Fruit fly (Drosophila melanogaster) whole organism, embryonic: ENCODE results near the gene TwdlV.

Experiments used
- Asciz ChIP-seq: fragments of 200-800 bp; sonication (Bioruptor generic); optimal IDR thresholded peaks from 2 replicates; lab custom pipeline; 2017; ENCODE audit warnings: missing biosample characterization, mild to moderate bottlenecking, missing genetic modification characterization, missing genetic modification reagents
- B-H1 ChIP-seq: fragments of 200-800 bp; sonication (Bioruptor generic); IDR thresholded peaks from 3 replicates; pipeline ENCODE4 v1.3.6; 2022; ENCODE audit warnings: missing biosample characterization, missing genetic modification characterization
- Bgb ChIP-seq: fragments of 200-800 bp; sonication (Bioruptor generic); IDR thresholded peaks from 2 replicates; pipeline ENCODE4 v1.3.6; 2022; ENCODE audit warnings: missing biosample characterization, missing genetic modification characterization; ENCODE audit not compliant: partially characterized antibody
- CG10147 ChIP-seq: fragments of 200-800 bp; sonication (Bioruptor generic); optimal IDR thresholded peaks from 2 replicates; lab custom pipeline; 2019; ENCODE audit warnings: missing biosample characterization, mild to moderate bottlenecking, missing genetic modification characterization, moderate library complexity
- CG1024 ChIP-seq: fragments of 200-800 bp; sonication (Bioruptor generic); IDR thresholded peaks from 2 replicates; pipeline ENCODE4 v1.3.6; 2022; ENCODE audit warnings: missing biosample characterization, missing genetic modification characterization
- CG10543 ChIP-seq: fragments of 200-800 bp; sonication (Bioruptor generic); optimal IDR thresholded peaks from 3 replicates; lab custom pipeline; 2017; ENCODE audit warnings: missing biosample characterization, mild to moderate bottlenecking, missing genetic modification characterization, moderate library complexity
- CG10979 ChIP-seq: fragments of 200-800 bp; sonication (Bioruptor generic); optimal IDR thresholded peaks from 2 replicates; lab custom pipeline; 2018; ENCODE audit warnings: missing biosample characterization, mild to moderate bottlenecking, missing genetic modification characterization, moderate library complexity
- CG1233 ChIP-seq: fragments of 200-800 bp; sonication (Bioruptor generic); optimal IDR thresholded peaks from 4 replicates; lab custom pipeline; 2018; ENCODE audit warnings: missing biosample characterization, mild to moderate bottlenecking, missing genetic modification characterization
- CG12391 ChIP-seq: fragments of 200-800 bp; sonication (Bioruptor generic); optimal IDR thresholded peaks from 3 replicates; lab custom pipeline; 2018; ENCODE audit warnings: missing biosample characterization, mild to moderate bottlenecking, missing genetic modification characterization, moderate library complexity
- CG12659 ChIP-seq: fragments of 200-800 bp; sonication (Bioruptor generic); optimal IDR thresholded peaks from 3 replicates; lab custom pipeline; 2017; ENCODE audit warnings: mild to moderate bottlenecking, missing biosample characterization, missing genetic modification reagents, missing genetic modification characterization
- CG13775 ChIP-seq: fragments of 200-800 bp; sonication (Bioruptor generic); optimal IDR thresholded peaks from 3 replicates; lab custom pipeline; 2017; ENCODE audit warnings: missing biosample characterization, mild to moderate bottlenecking, missing genetic modification characterization
- CG14860 ChIP-seq: fragments of 200-800 bp; sonication (Bioruptor generic); IDR thresholded peaks from 3 replicates; pipeline ENCODE4 v1.3.6; 2022; ENCODE audit warnings: missing biosample characterization, missing genetic modification characterization; ENCODE audit not compliant: partially characterized antibody
- CG17385 ChIP-seq: fragments of 200-800 bp; sonication (Bioruptor generic); optimal IDR thresholded peaks from 3 replicates; lab custom pipeline; 2018; ENCODE audit warnings: missing biosample characterization, mild to moderate bottlenecking, missing genetic modification characterization
- CG17802 ChIP-seq: fragments of 200-800 bp; sonication (Bioruptor generic); optimal IDR thresholded peaks from 2 replicates; lab custom pipeline; 2018; ENCODE audit warnings: missing biosample characterization, mild to moderate bottlenecking, missing genetic modification characterization, moderate library complexity
- CG2120 ChIP-seq: fragments of 200-800 bp; sonication (Bioruptor generic); optimal IDR thresholded peaks from 3 replicates; lab custom pipeline; 2016; ENCODE audit warnings: missing biosample characterization, missing genetic modification characterization
- CG30020 ChIP-seq: fragments of 200-800 bp; optimal IDR thresholded peaks from 2 replicates; lab custom pipeline; 2019; ENCODE audit warnings: missing biosample characterization, mild to moderate bottlenecking, missing genetic modification characterization, moderate library complexity
- CG31224 ChIP-seq: fragments of 200-800 bp; sonication (Bioruptor generic); IDR thresholded peaks from 2 replicates; pipeline ENCODE4 v1.3.6; 2022; ENCODE audit warnings: missing biosample characterization, missing genetic modification characterization
- CG3847 ChIP-seq: fragments of 200-800 bp; sonication (Bioruptor generic); IDR thresholded peaks from 2 replicates; pipeline ENCODE4 v1.3.6; 2022; ENCODE audit warnings: missing biosample characterization, missing genetic modification characterization
- CG4854 ChIP-seq: fragments of 200-800 bp; sonication (Bioruptor generic); optimal IDR thresholded peaks from 2 replicates; lab custom pipeline; 2016; ENCODE audit warnings: missing biosample characterization, missing genetic modification characterization, inconsistent platforms
- CG7839 ChIP-seq: fragments of 200-800 bp; sonication (Bioruptor generic); optimal IDR thresholded peaks from 3 replicates; lab custom pipeline; 2018; ENCODE audit warnings: missing biosample characterization, mild to moderate bottlenecking, missing genetic modification characterization, moderate library complexity
- CG8388 ChIP-seq: fragments of 200-800 bp; sonication (Bioruptor generic); optimal IDR thresholded peaks from 2 replicates; lab custom pipeline; 2019; ENCODE audit warnings: missing biosample characterization, mild to moderate bottlenecking, missing genetic modification characterization, moderate library complexity
- CG8478 ChIP-seq: fragments of >200 bp; optimal IDR thresholded peaks from 2 replicates; lab custom pipeline; 2018
- CG9727 ChIP-seq: fragments of 200-800 bp; sonication (Bioruptor generic); optimal IDR thresholded peaks from 3 replicates; lab custom pipeline; 2017; ENCODE audit warnings: missing biosample characterization, mild to moderate bottlenecking, missing genetic modification characterization
- CG9817 ChIP-seq: fragments of 200-800 bp; sonication (Bioruptor generic); optimal IDR thresholded peaks from 2 replicates; lab custom pipeline; 2018; ENCODE audit warnings: missing biosample characterization, mild to moderate bottlenecking, missing genetic modification characterization, moderate library complexity
- Dek ChIP-seq: fragments of 200-800 bp; sonication (Bioruptor generic); optimal IDR thresholded peaks from 3 replicates; lab custom pipeline; 2019; ENCODE audit warnings: missing biosample characterization, mild to moderate bottlenecking, missing genetic modification characterization, moderate library complexity
- HmgZ ChIP-seq: fragments of 200-800 bp; sonication (Bioruptor generic); optimal IDR thresholded peaks from 2 replicates; lab custom pipeline; 2018; ENCODE audit warnings: missing biosample characterization, mild to moderate bottlenecking, missing genetic modification characterization
- Lpt ChIP-seq: fragments of >200 bp; optimal IDR thresholded peaks from 2 replicates; lab custom pipeline; 2018; ENCODE audit warnings: missing biosample characterization, missing genetic modification characterization
- MBD-R2 ChIP-seq: fragments of 200-800 bp; sonication (Bioruptor generic); IDR thresholded peaks from 2 replicates; pipeline ENCODE4 v1.3.6; 2022; ENCODE audit warnings: missing biosample characterization, missing genetic modification characterization
- NFAT ChIP-seq: fragments of 200-800 bp; sonication (Bioruptor generic); IDR thresholded peaks from 2 replicates; pipeline ENCODE4 v1.3.6; 2022; ENCODE audit warnings: missing biosample characterization, missing genetic modification characterization
- Scr ChIP-seq: fragments of 200-800 bp; sonication (Bioruptor generic); IDR thresholded peaks from 2 replicates; pipeline ENCODE4 v1.3.6; 2022; ENCODE audit warnings: missing biosample characterization, missing genetic modification characterization; ENCODE audit not compliant: partially characterized antibody
- Sry-δ ChIP-seq: fragments of 200-800 bp; sonication (Bioruptor generic); optimal IDR thresholded peaks from 2 replicates; lab custom pipeline; 2016; ENCODE audit warnings: missing biosample characterization, missing genetic modification characterization
- cato ChIP-seq: fragments of 200-800 bp; sonication (Bioruptor generic); optimal IDR thresholded peaks from 2 replicates; lab custom pipeline; 2016; ENCODE audit warnings: missing biosample characterization, missing genetic modification characterization, borderline replicate concordance
- cwo ChIP-seq: fragments of 200-800 bp; sonication (Bioruptor generic); optimal IDR thresholded peaks from 3 replicates; lab custom pipeline; 2017; ENCODE audit warnings: missing biosample characterization, missing genetic modification characterization, mild to moderate bottlenecking, moderate library complexity, missing genetic modification reagents
- da ChIP-seq: fragments of 200-800 bp; sonication (Bioruptor generic); optimal IDR thresholded peaks from 2 replicates; lab custom pipeline; 2016; ENCODE audit warnings: missing biosample characterization, missing genetic modification characterization
- esg ChIP-seq: fragments of 200-800 bp; sonication (Bioruptor generic); conservative IDR thresholded peaks from 2 replicates; pipeline ENCODE4 v1.3.6; 2022; ENCODE audit warnings: missing biosample characterization, missing genetic modification characterization
- fd3F ChIP-seq: fragments of 200-800 bp; sonication (Bioruptor generic); optimal IDR thresholded peaks from 2 replicates; lab custom pipeline; 2018; ENCODE audit warnings: missing biosample characterization, mild to moderate bottlenecking, missing genetic modification characterization, moderate library complexity
- gcm ChIP-seq: fragments of 200-800 bp; sonication (Bioruptor generic); optimal IDR thresholded peaks from 2 replicates; lab custom pipeline; 2019; ENCODE audit warnings: missing biosample characterization, mild to moderate bottlenecking, missing genetic modification characterization, moderate library complexity
- ken ChIP-seq: fragments of 200-800 bp; sonication (Bioruptor generic); IDR thresholded peaks from 3 replicates; pipeline ENCODE4 v1.3.6; 2022; ENCODE audit warnings: missing biosample characterization, missing genetic modification characterization
- klu ChIP-seq: fragments of 200-800 bp; sonication (Bioruptor generic); IDR thresholded peaks from 2 replicates; pipeline ENCODE4 v1.3.6; 2022; ENCODE audit warnings: missing biosample characterization, missing genetic modification characterization
- lola ChIP-seq, 3 experiments: fragments of >200 bp in 2 of 3; fragments of 200-800 bp in 1 of 3; sonication (Bioruptor generic) in 1 of 3; optimal IDR thresholded peaks; 2 replicates each; lab custom pipeline; 2017 to 2019; ENCODE audit warnings: missing biosample characterization in 3 of 3, missing genetic modification characterization in 3 of 3, mild to moderate bottlenecking in 1 of 3, moderate library complexity in 1 of 3
- otp ChIP-seq: fragments of 200-800 bp; sonication (Bioruptor generic); IDR thresholded peaks from 3 replicates; pipeline ENCODE4, ENCODE4 v1.3.6; 2022; ENCODE audit warnings: missing biosample characterization, missing genetic modification characterization
- p53 ChIP-seq: fragments of 200-800 bp; sonication (Bioruptor generic); optimal IDR thresholded peaks from 2 replicates; lab custom pipeline; 2016; ENCODE audit warnings: missing biosample characterization, missing genetic modification characterization
- pb ChIP-seq: fragments of 200-800 bp; sonication (Bioruptor generic); optimal IDR thresholded peaks from 3 replicates; lab custom pipeline; 2016; ENCODE audit warnings: missing biosample characterization, missing genetic modification characterization
- run ChIP-seq: fragments of 200-800 bp; sonication (Bioruptor generic); optimal IDR thresholded peaks from 3 replicates; lab custom pipeline; 2018; ENCODE audit warnings: missing biosample characterization, mild to moderate bottlenecking, missing genetic modification characterization
- trem ChIP-seq: fragments of 200-800 bp; optimal IDR thresholded peaks from 3 replicates; lab custom pipeline; 2019; ENCODE audit warnings: missing biosample characterization, mild to moderate bottlenecking, missing genetic modification characterization, moderate library complexity
- trh ChIP-seq: fragments of 200-800 bp; sonication (Bioruptor generic); optimal IDR thresholded peaks from 2 replicates; lab custom pipeline; 2016; ENCODE audit warnings: missing biosample characterization, missing genetic modification characterization
- unc-4 ChIP-seq: fragments of 200-800 bp; sonication (Bioruptor generic); IDR thresholded peaks from 2 replicates; pipeline ENCODE4 v1.3.6; 2022; ENCODE audit warnings: missing biosample characterization, missing genetic modification characterization; ENCODE audit not compliant: partially characterized antibody
- z ChIP-seq: fragments of 200-800 bp; sonication (Bioruptor generic); IDR thresholded peaks from 3 replicates; pipeline ENCODE4 v1.3.6; 2022; ENCODE audit warnings: missing biosample characterization, missing genetic modification characterization

TwdlV gene

DNA sequence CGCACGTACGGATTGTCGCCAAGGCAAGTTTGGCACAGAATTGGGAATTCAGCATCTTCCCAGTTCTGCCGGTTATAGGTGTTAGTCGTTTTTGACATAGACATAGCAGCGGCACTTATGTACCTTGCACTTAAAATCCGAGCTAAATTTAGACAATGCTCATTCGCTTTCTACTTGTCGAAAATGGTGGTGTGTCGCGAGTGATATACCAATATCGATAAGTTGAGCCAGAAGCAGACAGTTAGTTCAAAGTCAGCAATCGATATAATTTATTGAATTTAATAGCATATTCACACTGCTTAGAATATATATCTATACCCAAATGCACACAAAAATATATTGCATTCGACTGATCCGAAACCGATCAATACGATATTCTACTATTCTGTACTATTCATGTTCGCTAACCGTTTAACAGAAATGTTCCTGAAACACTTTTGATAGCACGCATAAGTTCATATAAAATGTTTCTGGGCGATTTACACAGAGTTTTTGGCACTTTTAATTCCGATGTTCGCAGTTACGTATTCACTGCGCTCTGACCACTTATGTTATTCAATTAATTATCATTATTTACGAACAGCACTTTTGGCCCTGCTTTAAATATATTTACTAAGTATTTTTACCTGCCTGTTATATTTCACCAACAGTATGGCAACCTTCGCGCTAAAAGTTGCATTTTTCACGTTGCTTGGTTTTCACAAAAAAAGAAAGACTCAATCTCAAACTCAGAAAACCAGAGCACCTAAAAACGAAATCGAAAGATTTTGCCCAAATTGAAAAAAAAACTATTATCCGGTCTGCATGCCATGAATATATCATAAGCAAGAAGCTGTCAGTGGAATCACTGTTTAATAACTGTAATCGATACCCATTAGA is 22.1 kb upstream of the TwdlV start, which contains the start of gene CG14641 (continued):
- no peak for TF ChIP-seq CG4854 (GFP tag; lab: Kevin White, UChicago)
- no peak for TF ChIP-seq CG10147 (GFP tag; lab: Kevin White, UChicago)
- TF ChIP-seq CG10979 (tag; lab: Kevin White, UChicago), result no peak
- TF ChIP-seq Sry-δ (GFP tag; lab: Kevin White, UChicago), result peak; percentile 73
- no peak for TF ChIP-seq NFAT (GFP tag; lab: Robert Waterston, UW)
- TF ChIP-seq Dek (tag; lab: Kevin White, UChicago), result no peak
- no peak for TF ChIP-seq B-H1 (GFP tag; lab: Robert Waterston, UW)
- peak; percentile 55; the same call in 1 of the 2 replicates for TF ChIP-seq Bgb (GFP tag; lab: Robert Waterston, UW)
- TF ChIP-seq HmgZ (tag; lab: Kevin White, UChicago), result no peak
- peak; percentile 95 for TF ChIP-seq CG30020 (tag; lab: Kevin White, UChicago)
- TF ChIP-seq klu (GFP tag; lab: Robert Waterston, UW), result no peak
- TF ChIP-seq CG8478 (lab: Kevin White, UChicago), result no peak
- TF ChIP-seq cwo, result no peak
- no peak for TF ChIP-seq CG12391
- peak; percentile 7 for TF ChIP-seq CG7839 (tag; lab: Kevin White, UChicago)
- no peak for TF ChIP-seq trem (tag; lab: Kevin White, UChicago)
- peak; percentile 29 for TF ChIP-seq CG13775
- TF ChIP-seq da, result no peak
- no peak for TF ChIP-seq gcm (GFP tag; lab: Kevin White, UChicago)
- TF ChIP-seq CG1233 (GFP tag; lab: Kevin White, UChicago), result no peak
- no peak for TF ChIP-seq otp
- no peak for TF ChIP-seq CG8388
- no peak for TF ChIP-seq CG31224 (GFP tag; lab: Robert Waterston, UW)
- TF ChIP-seq CG10543, result no peak
- TF ChIP-seq MBD-R2 (GFP tag; lab: Robert Waterston, UW), result peak; percentile 37
- TF ChIP-seq unc-4, result no peak
- no peak for TF ChIP-seq CG2120
- TF ChIP-seq run (tag; lab: Kevin White, UChicago), result no peak
- peak; percentile 85 for TF ChIP-seq CG17802 (tag; lab: Kevin White, UChicago)
- no peak for TF ChIP-seq ken (GFP tag; lab: Robert Waterston, UW)
- TF ChIP-seq lola (GFP tag; optimal IDR thresholded peaks at IDR 0.05; lab: Kevin White, UChicago), result peak in 2 of 3 experiments; percentile 26 to 97
- no peak for TF ChIP-seq CG9817 (tag; lab: Kevin White, UChicago)
- no peak for TF ChIP-seq trh (GFP tag; lab: Kevin White, UChicago)
- TF ChIP-seq Asciz (GFP tag; lab: Kevin White, UChicago), result no peak
- no peak for TF ChIP-seq esg
- no peak for TF ChIP-seq fd3F (GFP tag; lab: Kevin White, UChicago)
- no peak for TF ChIP-seq pb (GFP tag; lab: Kevin White, UChicago)
- TF ChIP-seq cato (GFP tag; lab: Kevin White, UChicago), result no peak
- peak; percentile 39 for TF ChIP-seq CG12659 (GFP tag; lab: Kevin White, UChicago)
- TF ChIP-seq CG17385 (GFP tag; lab: Kevin White, UChicago), result no peak
- no peak for TF ChIP-seq CG9727 (GFP tag; lab: Kevin White, UChicago)
- TF ChIP-seq p53 (GFP tag; lab: Kevin White, UChicago), result no peak
- TF ChIP-seq CG3847 (GFP tag; lab: Robert Waterston, UW), result no peak
- TF ChIP-seq Lpt (GFP tag; lab: Kevin White, UChicago), result no peak
- TF ChIP-seq Scr (GFP tag; lab: Robert Waterston, UW), result peak; percentile 44
- peak; percentile 94 for TF ChIP-seq CG1024
- TF ChIP-seq z, result no peak
- 0 out of 3 replicates have a peak, but pooled peaks have one; percentile 26 for TF ChIP-seq CG14860 (GFP tag; lab: Robert Waterston, UW)
